Fruit fly (Drosophila melanogaster) whole organism: Measurements from ENCODE around the gene CG9515.

Experiments
- CG8478 ChIP-seq: fragments of >200 bp; optimal IDR thresholded peaks from 2 replicates; lab custom pipeline; 2018; ENCODE audit warnings: inconsistent platforms
- psq ChIP-seq: fragments of >200 bp; optimal IDR thresholded peaks from 2 replicates; lab custom pipeline; 2017
- usp ChIP-seq: fragments of >200 bp; optimal IDR thresholded peaks from 2 replicates; lab custom pipeline; 2017; ENCODE audit warnings: missing biosample characterization, missing genetic modification characterization, mixed read lengths

DNA sequence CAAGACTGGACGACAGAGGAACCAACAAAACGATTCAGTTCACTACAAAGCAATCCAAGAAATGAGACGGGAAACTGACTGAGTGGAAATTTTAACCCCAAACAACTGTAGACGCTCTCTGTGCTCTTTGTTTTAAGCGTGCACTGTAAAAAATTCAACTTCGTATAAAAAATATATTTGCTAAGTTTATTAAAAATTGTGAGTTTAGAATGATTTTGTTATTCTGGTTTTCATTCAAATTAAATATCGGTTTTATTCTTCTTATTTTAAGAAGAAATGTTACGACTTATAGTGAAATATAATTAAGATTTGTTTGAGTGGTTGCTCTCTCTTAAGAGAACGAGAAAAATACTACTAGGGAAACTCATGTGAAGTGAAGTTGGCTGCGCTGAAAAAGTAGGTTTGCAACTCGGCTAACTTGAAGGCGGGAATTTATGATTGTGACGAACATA is 15.0 kb upstream of the CG9515 start:
- TF ChIP-seq CG8478 (lab: Kevin White, UChicago): no peak
- no peak for TF ChIP-seq usp (GFP tag; lab: Kevin White, UChicago)
- TF ChIP-seq psq (lab: Kevin White, UChicago): no peak
